Fruit fly (Drosophila melanogaster) whole organism, embryonic: ENCODE results near the gene Invadolysin.

ENCODE experiments used
- Adf1 ChIP-seq: fragments of 200-800 bp; sonication (Bioruptor generic); IDR thresholded peaks from 2 replicates; pipeline ENCODE4 v1.3.6; 2022; ENCODE audit warnings: missing biosample characterization, missing genetic modification characterization
- CG12236 ChIP-seq: fragments of 200-800 bp; sonication (Bioruptor generic); optimal IDR thresholded peaks from 2 replicates; lab custom pipeline; 2016; ENCODE audit warnings: missing biosample characterization, missing genetic modification characterization
- CG1233 ChIP-seq: fragments of 200-800 bp; sonication (Bioruptor generic); optimal IDR thresholded peaks from 4 replicates; lab custom pipeline; 2018; ENCODE audit warnings: missing biosample characterization, mild to moderate bottlenecking, missing genetic modification characterization
- CG12659 ChIP-seq: fragments of 200-800 bp; sonication (Bioruptor generic); optimal IDR thresholded peaks from 3 replicates; lab custom pipeline; 2017; ENCODE audit warnings: mild to moderate bottlenecking, missing biosample characterization, missing genetic modification reagents, missing genetic modification characterization
- CG13123 ChIP-seq: fragments of 200-800 bp; sonication (Bioruptor generic); optimal IDR thresholded peaks from 2 replicates; lab custom pipeline; 2016; ENCODE audit warnings: missing biosample characterization, missing genetic modification characterization
- CG15479 ChIP-seq: fragments of 200-800 bp; sonication (Bioruptor generic); optimal IDR thresholded peaks from 3 replicates; lab custom pipeline; 2019; ENCODE audit warnings: missing biosample characterization, mild to moderate bottlenecking, missing genetic modification characterization, moderate library complexity
- CG15514 ChIP-seq: fragments of 200-800 bp; sonication (Bioruptor generic); optimal IDR thresholded peaks from 3 replicates; lab custom pipeline; 2017; ENCODE audit warnings: missing biosample characterization, missing genetic modification characterization, mild to moderate bottlenecking, moderate library complexity, missing genetic modification reagents
- CG3407 ChIP-seq: fragments of 200-800 bp; sonication (Bioruptor generic); optimal IDR thresholded peaks from 2 replicates; lab custom pipeline; 2018; ENCODE audit warnings: missing biosample characterization, mild to moderate bottlenecking, missing genetic modification characterization
- CG3726 ChIP-seq: fragments of 200-800 bp; sonication (Bioruptor generic); IDR thresholded peaks from 3 replicates; pipeline ENCODE4, ENCODE4 v1.3.6; 2022; ENCODE audit warnings: missing biosample characterization, missing genetic modification characterization
- CG3995 ChIP-seq: fragments of 200-800 bp; sonication (Bioruptor generic); optimal IDR thresholded peaks from 3 replicates; lab custom pipeline; 2016; ENCODE audit warnings: missing biosample characterization, missing genetic modification characterization
- CG6254 ChIP-seq: fragments of 200-800 bp; sonication (Bioruptor generic); optimal IDR thresholded peaks from 3 replicates; lab custom pipeline; 2017; ENCODE audit warnings: mild to moderate bottlenecking, missing biosample characterization, missing genetic modification reagents, missing genetic modification characterization
- CG6854 ChIP-seq: fragments of 200-800 bp; sonication (Bioruptor generic); optimal IDR thresholded peaks from 3 replicates; lab custom pipeline; 2017; ENCODE audit warnings: missing biosample characterization, mild to moderate bottlenecking, missing genetic modification characterization
- CG8388 ChIP-seq: fragments of 200-800 bp; sonication (Bioruptor generic); optimal IDR thresholded peaks from 2 replicates; lab custom pipeline; 2019; ENCODE audit warnings: missing biosample characterization, mild to moderate bottlenecking, missing genetic modification characterization, moderate library complexity
- CTCF ChIP-seq: fragments of 200-800 bp; sonication (Bioruptor generic); optimal IDR thresholded peaks from 2 replicates; lab custom pipeline; 2017; ENCODE audit warnings: missing biosample characterization, mild to moderate bottlenecking, missing genetic modification characterization, moderate library complexity
- CoRest ChIP-seq: fragments of 200-800 bp; sonication (Bioruptor generic); optimal IDR thresholded peaks from 3 replicates; lab custom pipeline; 2018; ENCODE audit warnings: missing biosample characterization, mild to moderate bottlenecking, missing genetic modification characterization, moderate library complexity
- Dek ChIP-seq: fragments of 200-800 bp; sonication (Bioruptor generic); optimal IDR thresholded peaks from 3 replicates; lab custom pipeline; 2019; ENCODE audit warnings: missing biosample characterization, mild to moderate bottlenecking, missing genetic modification characterization, moderate library complexity
- Dip3 ChIP-seq: fragments of 200-800 bp; sonication (Bioruptor generic); optimal IDR thresholded peaks from 3 replicates; lab custom pipeline; 2016; ENCODE audit warnings: missing biosample characterization, missing genetic modification characterization
- Elba2 ChIP-seq: fragments of 200-800 bp; sonication (Bioruptor generic); optimal IDR thresholded peaks from 3 replicates; lab custom pipeline; 2016; ENCODE audit warnings: missing biosample characterization, missing genetic modification characterization
- Ets65A ChIP-seq: fragments of 200-800 bp; sonication (Bioruptor generic); peaks from one replicate; lab custom pipeline; 2016; ENCODE audit warnings: missing biosample characterization, missing genetic modification characterization
- HLH3B ChIP-seq: fragments of 200-800 bp; sonication (Bioruptor generic); IDR thresholded peaks from 2 replicates; pipeline ENCODE4 v1.3.6; 2022; ENCODE audit warnings: missing biosample characterization, missing genetic modification characterization
- Hand ChIP-seq: fragments of 200-800 bp; sonication (Bioruptor generic); optimal IDR thresholded peaks from 2 replicates; lab custom pipeline; 2017; ENCODE audit warnings: mild to moderate bottlenecking, missing biosample characterization, missing genetic modification reagents, missing genetic modification characterization
- Hsf ChIP-seq: fragments of 200-800 bp; sonication (Bioruptor generic); optimal IDR thresholded peaks from 3 replicates; lab custom pipeline; 2016; ENCODE audit warnings: missing biosample characterization, missing genetic modification characterization
- MBD-R2 ChIP-seq: fragments of 200-800 bp; sonication (Bioruptor generic); IDR thresholded peaks from 2 replicates; pipeline ENCODE4 v1.3.6; 2022; ENCODE audit warnings: missing biosample characterization, missing genetic modification characterization
- Myb ChIP-seq: fragments of 200-800 bp; sonication (Bioruptor generic); optimal IDR thresholded peaks from 2 replicates; lab custom pipeline; 2016; ENCODE audit warnings: missing biosample characterization, missing genetic modification characterization
- Neu2 ChIP-seq: fragments of 200-800 bp; sonication (Bioruptor generic); optimal IDR thresholded peaks from 3 replicates; lab custom pipeline; 2016; ENCODE audit warnings: missing biosample characterization, missing genetic modification characterization, borderline replicate concordance
- NfI ChIP-seq: fragments of 200-800 bp; sonication (Bioruptor generic); optimal IDR thresholded peaks from 3 replicates; lab custom pipeline; 2018; ENCODE audit warnings: missing biosample characterization, mild to moderate bottlenecking, missing genetic modification characterization, moderate library complexity
- Six4 ChIP-seq: fragments of 200-800 bp; sonication (Bioruptor generic); optimal IDR thresholded peaks from 2 replicates; lab custom pipeline; 2016; ENCODE audit warnings: missing biosample characterization, missing genetic modification characterization
- Spps ChIP-seq: fragments of 200-800 bp; sonication (Bioruptor generic); optimal IDR thresholded peaks from 2 replicates; lab custom pipeline; 2018; ENCODE audit warnings: missing biosample characterization, mild to moderate bottlenecking, missing genetic modification characterization
- ap ChIP-seq: fragments of 200-800 bp; sonication (Bioruptor generic); IDR thresholded peaks from 2 replicates; pipeline ENCODE4 v1.3.6; 2022; ENCODE audit warnings: missing biosample characterization, missing genetic modification characterization
- bab2 ChIP-seq: fragments of 200-800 bp; sonication (Bioruptor generic); optimal IDR thresholded peaks from 2 replicates; lab custom pipeline; 2016; ENCODE audit warnings: missing biosample characterization, missing genetic modification characterization
- bsh ChIP-seq, 2 experiments: fragments of 200-800 bp; sonication (Bioruptor generic); optimal IDR thresholded peaks; 2 replicates each; lab custom pipeline; 2017 to 2018; ENCODE audit warnings: mild to moderate bottlenecking in 2 of 2, missing biosample characterization in 2 of 2, missing genetic modification characterization in 2 of 2, moderate library complexity in 1 of 2
- chinmo ChIP-seq: fragments of 200-800 bp; sonication (Bioruptor generic); IDR thresholded peaks from 4 replicates; pipeline ENCODE4 v1.3.6; 2022; ENCODE audit warnings: missing biosample characterization, missing genetic modification characterization; ENCODE audit not compliant: partially characterized antibody
- crc ChIP-seq: fragments of 200-800 bp; sonication (Bioruptor generic); optimal IDR thresholded peaks from 2 replicates; lab custom pipeline; 2016; ENCODE audit warnings: missing biosample characterization, missing genetic modification characterization
- crol ChIP-seq: fragments of 200-800 bp; sonication (Bioruptor generic); IDR thresholded peaks from 2 replicates; pipeline ENCODE4 v1.3.6; 2022; ENCODE audit warnings: missing biosample characterization, missing genetic modification characterization
- crp ChIP-seq, 2 experiments: fragments of 200-800 bp; sonication (Bioruptor generic); optimal IDR thresholded peaks; 2 replicates in 1 of 2; 3 replicates in 1 of 2; lab custom pipeline; 2017; ENCODE audit warnings: missing biosample characterization in 2 of 2, missing genetic modification characterization in 2 of 2, mild to moderate bottlenecking in 1 of 2, moderate library complexity in 1 of 2
- danr ChIP-seq: fragments of 200-800 bp; sonication (Bioruptor generic); IDR thresholded peaks from 2 replicates; pipeline ENCODE4 v1.3.6; 2022; ENCODE audit warnings: missing biosample characterization, missing genetic modification characterization
- fru ChIP-seq: fragments of >200 bp; optimal IDR thresholded peaks from 2 replicates; lab custom pipeline; 2017
- fu2 ChIP-seq: fragments of 200-800 bp; sonication (Bioruptor generic); optimal IDR thresholded peaks from 2 replicates; lab custom pipeline; 2016; ENCODE audit warnings: missing biosample characterization, missing genetic modification characterization
- grau ChIP-seq: fragments of 200-800 bp; optimal IDR thresholded peaks from 3 replicates; lab custom pipeline; 2019; ENCODE audit warnings: missing biosample characterization, mild to moderate bottlenecking, missing genetic modification characterization, moderate library complexity
- grn ChIP-seq: fragments of 200-800 bp; sonication (Bioruptor generic); optimal IDR thresholded peaks from 3 replicates; lab custom pipeline; 2017; ENCODE audit warnings: missing biosample characterization, missing genetic modification characterization
- jing ChIP-seq: fragments of 200-800 bp; sonication (Bioruptor generic); optimal IDR thresholded peaks from 2 replicates; lab custom pipeline; 2018; ENCODE audit warnings: missing biosample characterization, mild to moderate bottlenecking, missing genetic modification characterization
- jumu ChIP-seq: fragments of 200-800 bp; sonication (Bioruptor generic); optimal IDR thresholded peaks from 3 replicates; lab custom pipeline; 2016; ENCODE audit warnings: missing biosample characterization, missing genetic modification characterization
- nau ChIP-seq: fragments of 200-800 bp; sonication (Bioruptor generic); optimal IDR thresholded peaks from 3 replicates; lab custom pipeline; 2017; ENCODE audit warnings: missing biosample characterization, mild to moderate bottlenecking, missing genetic modification characterization, missing genetic modification reagents
- nom ChIP-seq: fragments of 200-800 bp; sonication (Bioruptor generic); optimal IDR thresholded peaks from 2 replicates; lab custom pipeline; 2017; ENCODE audit warnings: missing biosample characterization, missing genetic modification characterization, mild to moderate bottlenecking, moderate library complexity, missing genetic modification reagents
- oc ChIP-seq: fragments of 200-800 bp; sonication (Bioruptor generic); optimal IDR thresholded peaks from 2 replicates; lab custom pipeline; 2018; ENCODE audit warnings: missing biosample characterization, mild to moderate bottlenecking, missing genetic modification characterization, moderate library complexity
- pfk ChIP-seq: fragments of 200-800 bp; sonication (Bioruptor generic); optimal IDR thresholded peaks from 2 replicates; lab custom pipeline; 2018; ENCODE audit warnings: missing biosample characterization, mild to moderate bottlenecking, missing genetic modification characterization, moderate library complexity
- pum ChIP-seq: fragments of 200-800 bp; sonication (Bioruptor generic); optimal IDR thresholded peaks from 2 replicates; lab custom pipeline; 2016; ENCODE audit warnings: missing biosample characterization, missing genetic modification characterization
- slou ChIP-seq: fragments of 200-800 bp; sonication (Bioruptor generic); optimal IDR thresholded peaks from 3 replicates; lab custom pipeline; 2016; ENCODE audit warnings: missing biosample characterization, missing genetic modification characterization
- wek ChIP-seq: fragments of 200-800 bp; sonication (Bioruptor generic); optimal IDR thresholded peaks from 3 replicates; lab custom pipeline; 2018; ENCODE audit warnings: missing biosample characterization, mild to moderate bottlenecking, missing genetic modification characterization, moderate library complexity
- zfh1 ChIP-seq: fragments of 200-800 bp; sonication (Bioruptor generic); IDR thresholded peaks from 3 replicates; pipeline ENCODE4 v1.3.6; 2022; ENCODE audit warnings: missing biosample characterization, missing genetic modification characterization

The Invadolysin gene

DNA sequence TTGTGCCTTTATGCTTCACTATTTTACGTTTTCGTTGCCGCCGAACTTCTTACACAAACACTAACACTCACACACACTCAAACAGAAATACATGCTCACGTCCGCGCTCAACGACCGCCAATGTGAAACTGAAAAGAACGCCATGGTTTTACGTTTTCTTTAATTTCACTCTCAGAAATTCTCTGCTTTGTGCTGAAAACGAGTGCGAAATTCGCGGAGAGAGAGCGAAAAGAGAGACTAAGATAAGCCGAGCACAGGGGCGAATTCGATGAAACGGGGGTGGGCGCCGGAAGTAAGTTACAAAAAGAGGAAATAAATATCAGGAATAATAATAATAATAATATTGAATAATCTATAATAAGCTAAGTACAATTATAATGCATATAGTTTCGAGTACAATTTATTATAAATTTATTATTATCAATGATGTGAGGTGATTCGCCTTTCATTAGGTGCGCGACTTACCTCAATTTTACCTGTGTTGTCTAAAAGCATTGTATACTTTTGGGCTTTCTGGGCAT, 25.9 kb downstream of the Invadolysin start, which contains the start of gene Best1 (continued):
- TF ChIP-seq ap (GFP tag; lab: Robert Waterston, UW) (peak; percentile 85), CoRest (tag; lab: Kevin White, UChicago) (peak; percentile 94), Dip3 (GFP tag; lab: Kevin White, UChicago) (peak; percentile 67), CG6854 (GFP tag; lab: Kevin White, UChicago) (peak; percentile 90), fru (lab: Kevin White, UChicago) (no peak), CG13123 (GFP tag; lab: Kevin White, UChicago) (no peak), danr (peak; percentile 68; the same call in 1 of the 2 replicates), Adf1 (peak; percentile 75), Myb (GFP tag; lab: Kevin White, UChicago) (peak; percentile 17), fu2 (peak; percentile 38), nau (GFP tag; lab: Kevin White, UChicago) (peak; percentile 72)

DNA sequence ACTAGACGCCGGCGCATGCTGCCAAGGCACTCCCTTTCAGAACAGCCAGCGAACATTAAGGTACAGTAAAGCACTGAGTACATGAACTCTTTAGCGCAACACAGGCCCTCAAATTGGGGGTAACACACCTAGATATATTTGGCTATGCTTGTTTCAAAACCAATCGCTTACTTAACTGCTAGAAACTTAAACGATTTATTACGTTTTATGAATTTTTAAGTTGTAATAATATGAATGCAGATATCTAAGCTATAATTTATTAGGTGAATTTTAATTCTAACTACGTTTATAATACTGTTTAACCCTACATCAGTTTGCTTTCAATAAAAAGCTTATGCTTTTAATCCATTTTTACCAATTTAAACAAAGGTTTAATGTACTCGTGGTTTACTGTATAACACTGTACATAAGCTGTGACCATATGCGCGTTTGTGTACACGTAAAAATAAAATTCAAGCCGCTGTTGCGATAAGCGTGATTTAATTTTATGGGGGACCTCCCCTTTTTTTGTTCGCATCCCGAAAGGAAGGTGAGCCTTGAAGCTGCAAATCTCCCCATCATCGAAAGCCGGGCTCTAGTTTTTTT, 32.6 kb downstream of the Invadolysin start:
- no peak for TF ChIP-seq crp (GFP tag; optimal IDR thresholded peaks at IDR 0.05; lab: Kevin White, UChicago)
- no peak for TF ChIP-seq Dek (tag; lab: Kevin White, UChicago)
- TF ChIP-seq jing (GFP tag; lab: Kevin White, UChicago), result no peak
- TF ChIP-seq bsh (GFP tag; optimal IDR thresholded peaks at IDR 0.05; lab: Kevin White, UChicago), result peak in 1 of 2 experiments; percentile 23
- no peak for TF ChIP-seq CG12659 (GFP tag; lab: Kevin White, UChicago)
- no peak for TF ChIP-seq Ets65A (GFP tag; lab: Kevin White, UChicago)
- TF ChIP-seq Hand (GFP tag; lab: Kevin White, UChicago), result no peak
- TF ChIP-seq Elba2 (GFP tag; lab: Kevin White, UChicago), result no peak
- TF ChIP-seq Neu2 (GFP tag; lab: Kevin White, UChicago), result no peak
- TF ChIP-seq HLH3B (GFP tag; lab: Robert Waterston, UW), result no peak
- TF ChIP-seq CG3726 (GFP tag; lab: Robert Waterston, UW), result no peak
- TF ChIP-seq pum (GFP tag; lab: Kevin White, UChicago), result no peak
- no peak for TF ChIP-seq CG8388 (GFP tag; lab: Kevin White, UChicago)
- TF ChIP-seq CG15479 (GFP tag; lab: Kevin White, UChicago), result no peak
- TF ChIP-seq crc (GFP tag; lab: Kevin White, UChicago), result no peak
- TF ChIP-seq chinmo, result no peak
- peak; percentile 67 for TF ChIP-seq grau (tag; lab: Kevin White, UChicago)
- no peak for TF ChIP-seq Six4
- TF ChIP-seq grn, result no peak
- no peak for TF ChIP-seq CG1233 (GFP tag; lab: Kevin White, UChicago)
- no peak for TF ChIP-seq CTCF (GFP tag; lab: Kevin White, UChicago)
- TF ChIP-seq pfk (GFP tag; lab: Kevin White, UChicago), result no peak
- TF ChIP-seq nom (GFP tag; lab: Kevin White, UChicago), result peak; percentile 23
- TF ChIP-seq CG15514, result no peak
- TF ChIP-seq CG3995 (GFP tag; lab: Kevin White, UChicago), result no peak
- TF ChIP-seq CG3407 (GFP tag; lab: Kevin White, UChicago), result no peak

DNA sequence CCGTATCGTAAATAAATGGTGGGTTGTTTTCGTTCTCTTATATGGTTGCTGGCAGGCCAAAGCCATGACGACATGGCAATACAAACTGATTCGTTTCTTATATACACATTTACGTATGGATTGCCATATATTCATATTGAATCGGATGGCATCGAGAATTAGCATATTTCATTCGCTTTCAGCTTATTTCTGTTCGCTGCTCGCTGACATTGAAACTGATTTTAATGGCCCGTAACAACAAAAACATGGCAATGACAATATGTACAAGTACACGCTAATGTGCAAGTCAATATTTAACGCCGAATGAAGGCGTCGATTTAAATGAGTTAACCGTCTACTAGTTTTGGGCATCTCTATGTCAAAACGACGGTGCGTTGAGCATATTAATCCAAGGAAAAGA, 41.5 kb downstream of the Invadolysin start:
- TF ChIP-seq jumu (no peak), CG6254 (GFP tag; lab: Kevin White, UChicago) (no peak), CG12236 (no peak), oc (tag; lab: Kevin White, UChicago) (no peak), bab2 (no peak), crol (GFP tag; lab: Robert Waterston, UW) (no peak), wek (GFP tag; lab: Kevin White, UChicago) (peak; percentile 55), Hsf (GFP tag; lab: Kevin White, UChicago) (no peak), Spps (no peak), zfh1 (GFP tag; lab: Robert Waterston, UW) (no peak), NfI (no peak), Myb (GFP tag; lab: Kevin White, UChicago) (no peak), MBD-R2 (GFP tag; lab: Robert Waterston, UW) (no peak), slou (GFP tag; lab: Kevin White, UChicago) (no peak)
